Worm (Caenorhabditis elegans) whole organism, midembryonic: ENCODE measurements around the gene crh-1.

Experiments
- T22C8.4 ChIP-seq: fragments of 200-800 bp; sonication (Bioruptor generic); IDR thresholded peaks from 2 replicates; pipeline ENCODE4 v1.3.6; 2022; ENCODE audit warnings: missing genetic modification characterization, missing compliant biosample characterization
- cog-1 ChIP-seq: sonication (generic microtip); optimal IDR thresholded peaks from 2 replicates; lab custom pipeline; 2016; ENCODE audit warnings: missing genetic modification characterization, missing compliant biosample characterization
- flt-1 ChIP-seq: fragments of 200-800 bp; sonication (Bioruptor generic); IDR thresholded peaks from 2 replicates; pipeline ENCODE4 v1.3.6; 2022; ENCODE audit warnings: missing genetic modification characterization, missing compliant biosample characterization
- klf-2 ChIP-seq: fragments of 200-800 bp; sonication (Bioruptor generic); conservative IDR thresholded peaks from 2 replicates; pipeline ENCODE4 v1.3.6; 2022; ENCODE audit warnings: missing genetic modification reagents, missing genetic modification characterization, missing compliant biosample characterization
- med-1 ChIP-seq: sonication (generic microtip); optimal IDR thresholded peaks from 2 replicates; lab custom pipeline; 2017; ENCODE audit warnings: missing genetic modification characterization, mild to moderate bottlenecking, missing compliant biosample characterization, antibody characterized with exemption, missing genetic modification reagents; ENCODE audit not compliant: insufficient read depth
- ref-1 ChIP-seq: fragments of 200-800 bp; sonication (Bioruptor generic); conservative IDR thresholded peaks from 2 replicates; pipeline ENCODE4 v1.3.6; 2022; ENCODE audit warnings: missing genetic modification reagents, missing genetic modification characterization, missing compliant biosample characterization
- tab-1 ChIP-seq: fragments of 200-800 bp; sonication (Bioruptor generic); IDR thresholded peaks from 2 replicates; pipeline ENCODE4 v1.3.6; 2022; ENCODE audit warnings: missing genetic modification characterization, missing compliant biosample characterization
- ztf-23 ChIP-seq: fragments of 200-800 bp; sonication (Bioruptor generic); IDR thresholded peaks from 2 replicates; pipeline ENCODE4 v1.3.6; 2022; ENCODE audit warnings: missing genetic modification reagents, missing genetic modification characterization, missing compliant biosample characterization
- ztf-29 ChIP-seq: fragments of 200-800 bp; sonication (Bioruptor generic); IDR thresholded peaks from 2 replicates; pipeline ENCODE4 v1.3.6; 2022; ENCODE audit warnings: missing genetic modification reagents, missing genetic modification characterization, missing compliant biosample characterization

crh-1 gene

ce11 chrIII:11660736-11661135, 3.2 kb downstream of the crh-1 start:
- TF ChIP-seq tab-1 (GFP tag; lab: Robert Waterston, UW) (no peak), T22C8.4 (GFP tag; lab: Robert Waterston, UW) (no peak), klf-2 (no peak), flt-1 (GFP tag; lab: Robert Waterston, UW) (no peak), cog-1 (no peak), ztf-23 (GFP tag; lab: Robert Waterston, UW) (no peak), med-1 (no peak), ztf-29 (GFP tag; lab: Robert Waterston, UW) (no peak), ref-1 (GFP tag; lab: Robert Waterston, UW) (no peak)

- TF ChIP-seq flt-1 (GFP tag; lab: Robert Waterston, UW) (no peak), T22C8.4 (GFP tag; lab: Robert Waterston, UW) (no peak), ztf-23 (GFP tag; lab: Robert Waterston, UW) (no peak), cog-1 (no peak), klf-2 (no peak), tab-1 (GFP tag; lab: Robert Waterston, UW) (no peak), ref-1 (GFP tag; lab: Robert Waterston, UW) (no peak), med-1 (no peak), ztf-29 (GFP tag; lab: Robert Waterston, UW) (no peak)
Measured at ce11 chrIII:11663400-11663799, 5.8 kb downstream of the crh-1 start.

ce11 chrIII:11666819-11667218, 9.3 kb downstream of the crh-1 start:
- TF ChIP-seq ztf-29 (GFP tag; lab: Robert Waterston, UW) (no peak), T22C8.4 (GFP tag; lab: Robert Waterston, UW) (no peak)

- TF ChIP-seq ref-1 (GFP tag; lab: Robert Waterston, UW) (no peak), flt-1 (GFP tag; lab: Robert Waterston, UW) (no peak), tab-1 (GFP tag; lab: Robert Waterston, UW) (no peak), ztf-23 (GFP tag; lab: Robert Waterston, UW) (no peak), ztf-29 (GFP tag; lab: Robert Waterston, UW) (no peak), cog-1 (no peak), klf-2 (no peak), T22C8.4 (GFP tag; lab: Robert Waterston, UW) (no peak)
Measured at ce11 chrIII:11669008-11669407, 11.4 kb downstream of the crh-1 start.

ce11 chrIII:11680514-11680913, 22.9 kb downstream of the crh-1 start:
- TF ChIP-seq klf-2: no peak
- no peak for TF ChIP-seq ref-1 (GFP tag; lab: Robert Waterston, UW)
- no peak for TF ChIP-seq cog-1
- TF ChIP-seq ztf-29 (GFP tag; lab: Robert Waterston, UW): no peak
- no peak for TF ChIP-seq T22C8.4 (GFP tag; lab: Robert Waterston, UW)
- no peak for TF ChIP-seq tab-1 (GFP tag; lab: Robert Waterston, UW)
- no peak for TF ChIP-seq ztf-23 (GFP tag; lab: Robert Waterston, UW)
- no peak for TF ChIP-seq flt-1 (GFP tag; lab: Robert Waterston, UW)
- TF ChIP-seq med-1: no peak

- TF ChIP-seq flt-1 (GFP tag; lab: Robert Waterston, UW) (no peak), T22C8.4 (GFP tag; lab: Robert Waterston, UW) (no peak), ref-1 (GFP tag; lab: Robert Waterston, UW) (no peak), cog-1 (no peak), med-1 (no peak), ztf-23 (GFP tag; lab: Robert Waterston, UW) (no peak), ztf-29 (GFP tag; lab: Robert Waterston, UW) (no peak), tab-1 (GFP tag; lab: Robert Waterston, UW) (no peak), klf-2 (no peak)
Measured at ce11 chrIII:11681461-11682014, 24.0 kb downstream of the crh-1 start.

- TF ChIP-seq T22C8.4 (GFP tag; lab: Robert Waterston, UW) (no peak), tab-1 (GFP tag; lab: Robert Waterston, UW) (no peak), ztf-23 (GFP tag; lab: Robert Waterston, UW) (no peak), ztf-29 (GFP tag; lab: Robert Waterston, UW) (no peak), cog-1 (no peak), ref-1 (GFP tag; lab: Robert Waterston, UW) (no peak), klf-2 (no peak), med-1 (no peak), flt-1 (GFP tag; lab: Robert Waterston, UW) (no peak)
Measured at ce11 chrIII:11683038-11683437, 25.5 kb downstream of the crh-1 start.

ce11 chrIII:11683790-11684189, 26.2 kb downstream of the crh-1 start:
- TF ChIP-seq klf-2 (no peak), med-1 (no peak), cog-1 (no peak)

- TF ChIP-seq flt-1 (GFP tag; lab: Robert Waterston, UW) (no peak), med-1 (no peak), T22C8.4 (GFP tag; lab: Robert Waterston, UW) (no peak), cog-1 (no peak), ref-1 (GFP tag; lab: Robert Waterston, UW) (no peak)
Measured at ce11 chrIII:11684770-11685169, 27.2 kb downstream of the crh-1 start.

ce11 chrIII:11689303-11689702, 31.7 kb downstream of the crh-1 start:
- no peak for TF ChIP-seq med-1
- TF ChIP-seq klf-2: no peak
- TF ChIP-seq ref-1 (GFP tag; lab: Robert Waterston, UW): no peak
- TF ChIP-seq ztf-23 (GFP tag; lab: Robert Waterston, UW): no peak
- TF ChIP-seq flt-1 (GFP tag; lab: Robert Waterston, UW): no peak
- no peak for TF ChIP-seq T22C8.4 (GFP tag; lab: Robert Waterston, UW)

- TF ChIP-seq tab-1 (GFP tag; lab: Robert Waterston, UW) (no peak), flt-1 (GFP tag; lab: Robert Waterston, UW) (no peak), med-1 (no peak), ztf-29 (GFP tag; lab: Robert Waterston, UW) (no peak), cog-1 (no peak), ztf-23 (GFP tag; lab: Robert Waterston, UW) (no peak), klf-2 (no peak)
Measured at ce11 chrIII:11689887-11690286, 32.3 kb downstream of the crh-1 start.
